Fruit fly (Drosophila melanogaster) whole organism, wandering third instar larva: Measurements from ENCODE around the gene mib1.
A peak's percentile ranks its signal among the peaks of the same experiment; 100 is the strongest.

Experiments used
- Abd-B ChIP-seq: fragments of >200 bp; optimal IDR thresholded peaks from 2 replicates; lab custom pipeline; 2017; ENCODE audit warnings: missing biosample characterization, missing genetic modification characterization
- CG32264 ChIP-seq: fragments of 200-800 bp; sonication (Bioruptor generic); optimal IDR thresholded peaks from 2 replicates; lab custom pipeline; 2016; ENCODE audit warnings: missing biosample characterization, missing genetic modification characterization
- CG9705 ChIP-seq: fragments of 200-800 bp; sonication (Bioruptor generic); optimal IDR thresholded peaks from 2 replicates; lab custom pipeline; 2018; ENCODE audit warnings: missing biosample characterization, mild to moderate bottlenecking, missing genetic modification characterization
- CrebA ChIP-seq: fragments of 200-800 bp; sonication (Bioruptor generic); optimal IDR thresholded peaks from 2 replicates; lab custom pipeline; 2016; ENCODE audit warnings: missing biosample characterization, mild to moderate bottlenecking, missing genetic modification characterization, borderline replicate concordance
- Dfd ChIP-seq: fragments of >200 bp; optimal IDR thresholded peaks from 2 replicates; lab custom pipeline; 2017; ENCODE audit warnings: missing biosample characterization, missing genetic modification characterization
- Dif ChIP-seq: fragments of 200-275, 200-300 bp; sonication (Bioruptor generic); optimal IDR thresholded peaks from 2 replicates; lab custom pipeline; 2018; ENCODE audit warnings: missing biosample characterization, missing genetic modification characterization; ENCODE audit not compliant: partially characterized antibody
- GATAd ChIP-seq: sonication (Bioruptor generic); optimal IDR thresholded peaks from 2 replicates; lab custom pipeline; 2016; ENCODE audit warnings: missing biosample characterization, missing genetic modification characterization
- HLH106 ChIP-seq: fragments of 200-800 bp; optimal IDR thresholded peaks from 3 replicates; lab custom pipeline; 2019; ENCODE audit warnings: missing biosample characterization, mild to moderate bottlenecking, missing genetic modification characterization, moderate library complexity
- Hnf4 ChIP-seq: fragments of 200-800 bp; sonication (Bioruptor generic); optimal IDR thresholded peaks from 2 replicates; lab custom pipeline; 2016; ENCODE audit warnings: missing biosample characterization, mild to moderate bottlenecking, missing genetic modification characterization
- Hr78 ChIP-seq: fragments of >200 bp; optimal IDR thresholded peaks from 2 replicates; lab custom pipeline; 2017; ENCODE audit warnings: missing biosample characterization, missing genetic modification characterization
- Hr83 ChIP-seq: fragments of 200-300 bp; sonication (Bioruptor generic); optimal IDR thresholded peaks from 2 replicates; lab custom pipeline; 2016; ENCODE audit warnings: missing biosample characterization, mild to moderate bottlenecking, missing genetic modification characterization, moderate library complexity; ENCODE audit not compliant: poor library complexity, severe bottlenecking
- Jra ChIP-seq: sonication (Bioruptor generic); optimal IDR thresholded peaks from 2 replicates; lab custom pipeline; 2016; ENCODE audit warnings: missing biosample characterization, missing genetic modification characterization
- Mio ChIP-seq: sonication (Bioruptor generic); optimal IDR thresholded peaks from 2 replicates; lab custom pipeline; 2016; ENCODE audit warnings: missing biosample characterization, missing genetic modification characterization
- Myc ChIP-seq: fragments of >200 bp; optimal IDR thresholded peaks from 2 replicates; lab custom pipeline; 2017
- N ChIP-seq: fragments of >200 bp; optimal IDR thresholded peaks from 2 replicates; lab custom pipeline; 2018; ENCODE audit warnings: missing biosample characterization, missing external identifiers, missing genetic modification characterization
- OdsH ChIP-seq: fragments of 200-800 bp; sonication (Bioruptor generic); optimal IDR thresholded peaks from 2 replicates; lab custom pipeline; 2016; ENCODE audit warnings: missing biosample characterization, mild to moderate bottlenecking, missing genetic modification characterization
- Rel ChIP-seq, 2 experiments: fragments of 200-800 bp; sonication (Bioruptor generic) in 1 of 2; optimal IDR thresholded peaks; 2 replicates in 1 of 2; 3 replicates in 1 of 2; lab custom pipeline; 2016 to 2019; ENCODE audit warnings: mild to moderate bottlenecking in 2 of 2, missing biosample characterization in 2 of 2, missing genetic modification characterization in 2 of 2, moderate library complexity in 1 of 2
- Sp1 ChIP-seq: fragments of 200-800 bp; sonication (Bioruptor generic); optimal IDR thresholded peaks from 3 replicates; lab custom pipeline; 2019; ENCODE audit warnings: missing biosample characterization, mild to moderate bottlenecking, missing genetic modification characterization, moderate library complexity
- Vsx2 ChIP-seq: fragments of 200-300, 225-300 bp; sonication (Bioruptor generic); optimal IDR thresholded peaks from 2 replicates; lab custom pipeline; 2018; ENCODE audit warnings: missing biosample characterization, missing genetic modification characterization; ENCODE audit not compliant: partially characterized antibody
- br ChIP-seq: fragments of 200-800 bp; sonication (Bioruptor generic); optimal IDR thresholded peaks from 2 replicates; lab custom pipeline; 2016; ENCODE audit warnings: missing biosample characterization, missing genetic modification characterization
- brk ChIP-seq: fragments of 200-800 bp; sonication (Bioruptor generic); optimal IDR thresholded peaks from 2 replicates; lab custom pipeline; 2016; ENCODE audit warnings: missing biosample characterization, mild to moderate bottlenecking, missing genetic modification characterization
- dl ChIP-seq, 2 experiments: fragments of 175-275, 200-275 bp in 1 of 2; fragments of 200-275 bp in 1 of 2; sonication (Bioruptor generic); optimal IDR thresholded peaks; lab custom pipeline; 2018; ENCODE audit warnings: mild to moderate bottlenecking in 2 of 2, missing biosample characterization in 2 of 2, missing genetic modification characterization in 2 of 2, moderate library complexity in 2 of 2; ENCODE audit not compliant: partially characterized antibody in 2 of 2, insufficient read depth in 1 of 2
- dmrt93B ChIP-seq: fragments of 200-800 bp; sonication (Bioruptor generic); optimal IDR thresholded peaks from 2 replicates; lab custom pipeline; 2018; ENCODE audit warnings: missing biosample characterization, mild to moderate bottlenecking, missing genetic modification characterization
- dsf ChIP-seq: sonication (Bioruptor generic); optimal IDR thresholded peaks from 2 replicates; lab custom pipeline; 2016; ENCODE audit warnings: missing biosample characterization, missing genetic modification characterization, borderline replicate concordance
- ey ChIP-seq: fragments of 200-800 bp; sonication (Bioruptor generic); optimal IDR thresholded peaks from 2 replicates; lab custom pipeline; 2016; ENCODE audit warnings: missing biosample characterization, missing genetic modification characterization
- foxo ChIP-seq, 2 experiments: fragments of 200-800 bp; sonication (Bioruptor generic); optimal IDR thresholded peaks; 2 replicates in 1 of 2; 3 replicates in 1 of 2; lab custom pipeline; 2016 to 2017; ENCODE audit warnings: missing biosample characterization in 2 of 2, missing genetic modification characterization in 2 of 2
- fru ChIP-seq: fragments of 200-800 bp; sonication (Bioruptor generic); optimal IDR thresholded peaks from 3 replicates; lab custom pipeline; 2016; ENCODE audit warnings: missing biosample characterization, mild to moderate bottlenecking, missing genetic modification characterization
- h ChIP-seq: fragments of 200-800 bp; sonication (Bioruptor generic); optimal IDR thresholded peaks from 3 replicates; lab custom pipeline; 2016; ENCODE audit warnings: missing biosample characterization, mild to moderate bottlenecking, missing genetic modification characterization
- jim ChIP-seq: fragments of 175-275, 200-325 bp; sonication (Bioruptor generic); optimal IDR thresholded peaks from 2 replicates; lab custom pipeline; 2016; ENCODE audit warnings: missing biosample characterization, mild to moderate bottlenecking, missing genetic modification characterization
- lola ChIP-seq: fragments of >200 bp; optimal IDR thresholded peaks from 2 replicates; lab custom pipeline; 2017; ENCODE audit warnings: missing biosample characterization, missing genetic modification characterization
- pan ChIP-seq: fragments of >200 bp; optimal IDR thresholded peaks from 2 replicates; lab custom pipeline; 2017
- psq ChIP-seq: fragments of 200-800 bp; sonication (Bioruptor generic); optimal IDR thresholded peaks from 3 replicates; lab custom pipeline; 2017; ENCODE audit warnings: missing biosample characterization, mild to moderate bottlenecking, missing genetic modification characterization, moderate library complexity
- rgr ChIP-seq: fragments of 200-800 bp; sonication (Bioruptor generic); optimal IDR thresholded peaks from 3 replicates; lab custom pipeline; 2016; ENCODE audit warnings: missing biosample characterization, mild to moderate bottlenecking, missing genetic modification characterization
- sage ChIP-seq: fragments of 200-800 bp; sonication (Bioruptor generic); optimal IDR thresholded peaks from 2 replicates; lab custom pipeline; 2016; ENCODE audit warnings: missing biosample characterization, mild to moderate bottlenecking, missing genetic modification characterization
- sv ChIP-seq: fragments of 200-800 bp; sonication (Bioruptor generic); optimal IDR thresholded peaks from 3 replicates; lab custom pipeline; 2016; ENCODE audit warnings: missing biosample characterization, missing genetic modification characterization
- tai ChIP-seq: sonication (Bioruptor generic); optimal IDR thresholded peaks from 2 replicates; lab custom pipeline; 2016; ENCODE audit warnings: missing biosample characterization, missing genetic modification characterization
- usp ChIP-seq: fragments of >200 bp; optimal IDR thresholded peaks from 2 replicates; lab custom pipeline; 2017; ENCODE audit warnings: missing biosample characterization, missing genetic modification characterization
- woc ChIP-seq: sonication (Bioruptor generic); optimal IDR thresholded peaks from 2 replicates; lab custom pipeline; 2016; ENCODE audit warnings: missing biosample characterization, mild to moderate bottlenecking, missing genetic modification characterization

Gene mib1

DNA sequence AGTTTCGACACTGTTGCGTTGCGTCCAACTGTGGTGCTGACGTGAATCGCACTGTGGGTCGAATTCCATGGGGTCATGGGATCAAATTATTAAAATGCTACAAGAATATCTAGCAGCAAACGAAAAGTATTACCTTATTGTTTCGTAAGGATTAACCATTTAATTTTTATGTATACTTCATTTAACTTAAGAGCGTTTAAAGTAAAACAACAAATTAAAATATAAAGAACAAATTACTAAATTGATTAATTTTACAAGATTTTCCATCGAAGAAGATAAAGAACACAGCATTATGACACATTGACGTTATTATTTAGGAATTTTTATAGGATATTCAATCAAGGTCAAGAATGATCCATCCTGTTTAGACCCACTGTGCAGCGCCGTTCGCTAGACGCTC lies 42.5 kb upstream of the mib1 start:
- no peak for TF ChIP-seq CG32264 (GFP tag; lab: Kevin White, UChicago)
- no peak for TF ChIP-seq dsf (GFP tag; lab: Kevin White, UChicago)
- TF ChIP-seq sv (GFP tag; lab: Kevin White, UChicago), result peak; percentile 2
- no peak for TF ChIP-seq HLH106 (tag; lab: Kevin White, UChicago)
- TF ChIP-seq h (GFP tag; lab: Kevin White, UChicago), result peak; percentile 13
- TF ChIP-seq Dfd, result no peak
- peak in 1 of 2 experiments; percentile 24 for TF ChIP-seq foxo (GFP tag; optimal IDR thresholded peaks at IDR 0.05; lab: Kevin White, UChicago)

DNA sequence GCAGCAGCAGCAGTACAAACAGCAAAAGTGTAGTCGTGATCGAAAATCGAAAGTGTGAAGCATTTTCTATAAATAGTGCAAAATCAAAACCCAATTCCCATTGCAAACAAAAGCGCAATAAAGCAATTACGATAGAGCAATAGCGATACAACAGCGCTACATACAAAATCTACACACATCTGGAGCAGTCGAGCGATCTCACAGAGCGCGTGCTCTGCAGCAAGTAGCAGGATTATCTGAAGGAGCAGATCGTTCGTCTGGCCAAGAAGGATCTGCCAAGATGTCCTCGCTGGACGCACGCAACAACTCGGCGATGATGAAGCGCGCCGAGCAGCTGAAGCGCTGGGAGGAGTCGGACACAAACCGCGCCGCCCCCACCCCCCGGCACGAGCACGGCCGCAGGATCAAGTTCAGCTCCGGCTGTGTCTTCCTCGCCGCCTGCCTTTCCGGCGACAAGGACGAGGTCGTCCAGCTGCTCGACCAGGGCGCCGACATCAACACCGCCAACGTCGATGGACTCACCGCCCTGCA lies 41.5 kb upstream of the mib1 start:
- TF ChIP-seq Dfd (peak; percentile 86), Mio (GFP tag; lab: Kevin White, UChicago) (no peak)

DNA sequence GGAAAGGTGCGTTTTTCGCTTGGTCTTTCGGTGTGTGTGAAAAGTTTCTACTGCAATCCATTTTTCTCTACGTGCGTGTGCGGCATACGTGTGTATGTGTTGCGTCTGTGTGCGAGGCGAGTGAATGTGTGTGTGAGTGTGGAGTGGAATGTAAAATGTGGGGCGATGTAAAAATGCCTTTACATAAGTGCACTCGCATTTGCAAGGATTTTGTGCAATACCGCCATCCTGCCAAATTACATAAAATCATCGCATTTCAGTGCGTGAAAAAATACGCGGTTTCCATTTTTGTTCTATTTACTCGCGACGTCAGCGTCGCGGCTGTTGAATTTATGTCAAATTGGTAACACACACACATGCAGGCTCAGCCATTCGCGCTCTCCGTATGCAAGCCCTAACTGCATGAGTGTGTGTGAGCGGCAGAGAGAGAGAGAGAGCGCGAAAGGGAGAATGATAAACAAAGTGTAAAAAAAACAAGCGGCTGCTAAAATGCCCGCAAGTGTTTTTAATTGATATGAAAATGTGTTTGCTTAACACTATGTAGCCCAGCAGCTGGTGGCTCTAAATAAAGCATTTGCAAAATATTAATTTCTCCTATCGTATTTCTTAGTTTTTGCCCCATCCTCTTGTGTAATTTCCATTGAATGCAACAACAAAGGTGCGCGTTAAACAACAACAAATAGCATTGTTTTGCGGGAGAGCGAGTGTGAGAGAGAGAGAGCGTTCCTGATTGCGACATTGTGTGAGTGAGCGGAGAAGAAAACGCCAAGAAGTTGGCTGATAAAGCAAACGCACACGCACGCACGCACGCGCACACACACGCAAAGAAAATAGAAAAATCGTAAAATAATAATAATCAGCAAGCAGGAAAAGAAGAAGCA lies 40.8 kb upstream of the mib1 start:
- peak; percentile 58 for TF ChIP-seq Dif (GFP tag; lab: Kevin White, UChicago)
- no peak for TF ChIP-seq dsf (GFP tag; lab: Kevin White, UChicago)
- no peak for TF ChIP-seq OdsH (GFP tag; lab: Kevin White, UChicago)
- TF ChIP-seq fru (GFP tag; lab: Kevin White, UChicago), result peak; percentile 1
- TF ChIP-seq br (GFP tag; lab: Kevin White, UChicago), result no peak
- TF ChIP-seq N (GFP tag; lab: Kevin White, UChicago), result peak; percentile 100
- TF ChIP-seq lola (GFP tag; lab: Kevin White, UChicago), result no peak
- no peak for TF ChIP-seq sage (GFP tag; lab: Kevin White, UChicago)
- TF ChIP-seq jim (GFP tag; lab: Kevin White, UChicago), result no peak
- TF ChIP-seq pan (lab: Kevin White, UChicago), result peak; percentile 82
- peak; percentile 15 for TF ChIP-seq psq (GFP tag; lab: Kevin White, UChicago)
- peak; percentile 41 for TF ChIP-seq h (GFP tag; lab: Kevin White, UChicago)
- TF ChIP-seq Vsx2 (GFP tag; lab: Kevin White, UChicago), result no peak
- TF ChIP-seq Rel (GFP tag; optimal IDR thresholded peaks at IDR 0.05; lab: Kevin White, UChicago), result peak; percentile 14
- peak; percentile 18 for TF ChIP-seq Rel (tag; optimal IDR thresholded peaks at IDR 0.05; lab: Kevin White, UChicago)
- TF ChIP-seq woc, result no peak
- no peak for TF ChIP-seq brk (GFP tag; lab: Kevin White, UChicago)
- TF ChIP-seq Hr83 (GFP tag; lab: Kevin White, UChicago), result peak; percentile 4
- TF ChIP-seq Sp1 (GFP tag; lab: Kevin White, UChicago), result no peak
- no peak for TF ChIP-seq Mio (GFP tag; lab: Kevin White, UChicago)
- peak; percentile 99 for TF ChIP-seq Dfd
- TF ChIP-seq dl (GFP tag; optimal IDR thresholded peaks at IDR 0.05; lab: Kevin White, UChicago; ENCODE audit: insufficient read depth in 1 of 2, partially characterized antibody in 2 of 2), result peak; percentile 24 to 55
- peak; percentile 84 for TF ChIP-seq Abd-B
- no peak for TF ChIP-seq usp (GFP tag; lab: Kevin White, UChicago)
- no peak for TF ChIP-seq dmrt93B (GFP tag; lab: Kevin White, UChicago)
- no peak for TF ChIP-seq HLH106 (tag; lab: Kevin White, UChicago)
- peak; percentile 39 for TF ChIP-seq Hr78 (GFP tag; lab: Kevin White, UChicago)
- TF ChIP-seq CG32264 (GFP tag; lab: Kevin White, UChicago), result no peak
- no peak for TF ChIP-seq Myc (lab: Kevin White, UChicago)
- TF ChIP-seq CG9705, result no peak
- no peak for TF ChIP-seq Jra
- TF ChIP-seq tai (GFP tag; lab: Kevin White, UChicago), result no peak
- TF ChIP-seq ey, result no peak
- peak in 1 of 2 experiments; percentile 8 for TF ChIP-seq foxo (GFP tag; optimal IDR thresholded peaks at IDR 0.05; lab: Kevin White, UChicago)
- peak; percentile 5 for TF ChIP-seq Hnf4
- no peak for TF ChIP-seq sv (GFP tag; lab: Kevin White, UChicago)
- TF ChIP-seq CrebA, result peak; percentile 30
- TF ChIP-seq GATAd, result no peak
- peak; percentile 13 for TF ChIP-seq rgr (GFP tag; lab: Kevin White, UChicago)
- TF ChIP-seq, all 38 proteins: peak for 16
